Worm (Caenorhabditis elegans) whole organism, young adult: ENCODE results near the gene rnh-1.2.

ENCODE experiments used
- B0261.1 ChIP-seq: sonication (generic microtip); optimal IDR thresholded peaks from 2 replicates; lab custom pipeline; 2016; ENCODE audit warnings: mild to moderate bottlenecking, missing genetic modification characterization, moderate library complexity, missing compliant biosample characterization
- C06A6.2 ChIP-seq: fragments of 200-800 bp; sonication (Bioruptor generic); conservative IDR thresholded peaks from 2 replicates; pipeline ENCODE4 v1.3.6; 2022; ENCODE audit warnings: missing genetic modification characterization, missing compliant biosample characterization
- C17E4.6 ChIP-seq: fragments of 200-800 bp; sonication (Bioruptor generic); IDR thresholded peaks from 2 replicates; pipeline ENCODE4 v1.3.6; 2022; ENCODE audit warnings: missing genetic modification reagents, missing genetic modification characterization, missing compliant biosample characterization
- F10E7.11 ChIP-seq: sonication (generic microtip); optimal IDR thresholded peaks from 2 replicates; lab custom pipeline; 2017; ENCODE audit warnings: mild to moderate bottlenecking, missing genetic modification characterization, moderate library complexity, missing compliant biosample characterization
- F49E8.2 ChIP-seq: sonication (generic microtip); optimal IDR thresholded peaks from 3 replicates; lab custom pipeline; 2017; ENCODE audit warnings: missing genetic modification characterization, mild to moderate bottlenecking, missing compliant biosample characterization, antibody characterized with exemption, moderate library complexity; ENCODE audit not compliant: insufficient read depth
- F57A8.1 ChIP-seq: fragments of 200-800 bp; sonication (Bioruptor generic); optimal IDR thresholded peaks from 2 replicates; lab custom pipeline; 2018; ENCODE audit warnings: mild to moderate bottlenecking, missing genetic modification characterization, moderate library complexity, missing compliant biosample characterization
- F57C9.4 ChIP-seq: sonication (generic microtip); optimal IDR thresholded peaks from 2 replicates; lab custom pipeline; 2017; ENCODE audit warnings: mild to moderate bottlenecking, missing genetic modification characterization, missing compliant biosample characterization
- K12H6.12 ChIP-seq: fragments of 200-800 bp; sonication (Bioruptor generic); optimal IDR thresholded peaks from 2 replicates; lab custom pipeline; 2018; ENCODE audit warnings: mild to moderate bottlenecking, missing genetic modification characterization, missing compliant biosample characterization
- atf-7 ChIP-seq: sonication (generic microtip); optimal IDR thresholded peaks from 2 replicates; lab custom pipeline; 2017; ENCODE audit warnings: mild to moderate bottlenecking, missing genetic modification characterization, missing compliant biosample characterization
- attf-5 ChIP-seq: fragments of 200-800 bp; sonication (Bioruptor generic); optimal IDR thresholded peaks from 2 replicates; lab custom pipeline; 2018; ENCODE audit warnings: mild to moderate bottlenecking, missing genetic modification characterization, missing compliant biosample characterization
- ceh-40 ChIP-seq: fragments of 200-800 bp; sonication (Bioruptor generic); IDR thresholded peaks from 2 replicates; pipeline ENCODE4 v1.3.6; 2022; ENCODE audit warnings: missing genetic modification characterization, missing compliant biosample characterization
- ceh-79 ChIP-seq: sonication (generic microtip); optimal IDR thresholded peaks from 2 replicates; lab custom pipeline; 2017; ENCODE audit warnings: mild to moderate bottlenecking, missing genetic modification characterization, missing compliant biosample characterization
- gei-17 ChIP-seq: fragments of 200-800 bp; sonication (Bioruptor generic); optimal IDR thresholded peaks from 2 replicates; lab custom pipeline; 2018; ENCODE audit warnings: mild to moderate bottlenecking, missing genetic modification characterization, missing compliant biosample characterization
- hlh-12 ChIP-seq: sonication (generic microtip); optimal IDR thresholded peaks from 2 replicates; lab custom pipeline; 2016; ENCODE audit warnings: missing genetic modification characterization, missing compliant biosample characterization
- hlh-26 ChIP-seq: fragments of 200-800 bp; sonication (Bioruptor generic); conservative IDR thresholded peaks from 2 replicates; pipeline ENCODE4 v1.3.6; 2022; ENCODE audit warnings: missing genetic modification reagents, missing genetic modification characterization, missing compliant biosample characterization
- hmg-1.2 ChIP-seq: fragments of 200-800 bp; sonication (Bioruptor generic); IDR thresholded peaks from 2 replicates; pipeline ENCODE4 v1.3.6; 2022; ENCODE audit warnings: missing genetic modification reagents, missing genetic modification characterization, missing compliant biosample characterization
- hrde-1 ChIP-seq: sonication (generic microtip); optimal IDR thresholded peaks from 2 replicates; lab custom pipeline; 2016; ENCODE audit warnings: missing genetic modification characterization, mild to moderate bottlenecking, missing compliant biosample characterization, moderate library complexity, missing genotype, missing genetic modification reagents, borderline replicate concordance
- hsf-1 ChIP-seq: fragments of 200-800 bp; sonication (Bioruptor generic); IDR thresholded peaks from 2 replicates; pipeline ENCODE4 v1.3.6; 2022; ENCODE audit warnings: missing genetic modification reagents, missing genetic modification characterization, missing compliant biosample characterization
- lag-1 ChIP-seq: fragments of 200-800 bp; sonication (Bioruptor generic); IDR thresholded peaks from 2 replicates; pipeline ENCODE4 v1.3.6; 2022; ENCODE audit warnings: missing genetic modification reagents, missing genetic modification characterization, missing compliant biosample characterization
- lin-40 ChIP-seq: sonication (generic microtip); optimal IDR thresholded peaks from 2 replicates; lab custom pipeline; 2016; ENCODE audit warnings: missing genetic modification characterization, mild to moderate bottlenecking, missing compliant biosample characterization, missing genotype, missing genetic modification reagents
- lin-54 ChIP-seq: fragments of 200-800 bp; sonication (Bioruptor generic); optimal IDR thresholded peaks from 2 replicates; lab custom pipeline; 2018; ENCODE audit warnings: mild to moderate bottlenecking, missing genetic modification characterization, missing compliant biosample characterization
- madf-10 ChIP-seq: sonication (generic microtip); optimal IDR thresholded peaks from 2 replicates; lab custom pipeline; 2016; ENCODE audit warnings: mild to moderate bottlenecking, missing genetic modification characterization, missing compliant biosample characterization
- nfya-1 ChIP-seq: sonication (generic microtip); optimal IDR thresholded peaks from 2 replicates; lab custom pipeline; 2017; ENCODE audit warnings: antibody characterized with exemption, missing compliant biosample characterization, missing genetic modification characterization, borderline replicate concordance; ENCODE audit not compliant: insufficient read depth
- nhr-179 ChIP-seq: sonication (generic microtip); optimal IDR thresholded peaks from 2 replicates; lab custom pipeline; 2016; ENCODE audit warnings: mild to moderate bottlenecking, missing genetic modification characterization, missing compliant biosample characterization
- nhr-90 ChIP-seq: sonication (generic microtip); optimal IDR thresholded peaks from 2 replicates; lab custom pipeline; 2016; ENCODE audit warnings: missing genotype, mild to moderate bottlenecking, missing genetic modification characterization, missing compliant biosample characterization
- rec-8 ChIP-seq, 2 experiments: sonication (generic microtip); optimal IDR thresholded peaks; 2 replicates each; lab custom pipeline; 2016; ENCODE audit warnings: mild to moderate bottlenecking in 2 of 2, missing genetic modification characterization in 2 of 2, missing genetic modification reagents in 2 of 2, missing genotype in 2 of 2, missing biosample characterization in 1 of 2, missing compliant biosample characterization in 1 of 2, moderate library complexity in 1 of 2
- repo-1 ChIP-seq: sonication (generic microtip); optimal IDR thresholded peaks from 2 replicates; lab custom pipeline; 2017; ENCODE audit warnings: mild to moderate bottlenecking, missing genetic modification characterization, missing compliant biosample characterization
- snpc-1.3 ChIP-seq: sonication (generic microtip); optimal IDR thresholded peaks from 2 replicates; lab custom pipeline; 2017; ENCODE audit warnings: missing genetic modification characterization, mild to moderate bottlenecking, missing compliant biosample characterization, antibody characterized with exemption, moderate library complexity, missing genotype, missing genetic modification reagents; ENCODE audit not compliant: insufficient read depth
- snpc-3.4 ChIP-seq: sonication (generic microtip); optimal IDR thresholded peaks from 2 replicates; lab custom pipeline; 2017; ENCODE audit warnings: missing genetic modification characterization, mild to moderate bottlenecking, missing compliant biosample characterization, antibody characterized with exemption, moderate library complexity, missing genotype, missing genetic modification reagents
- somi-1 ChIP-seq: fragments of 200-800 bp; sonication (Bioruptor generic); optimal IDR thresholded peaks from 2 replicates; lab custom pipeline; 2018; ENCODE audit warnings: mild to moderate bottlenecking, missing genetic modification characterization, missing compliant biosample characterization
- zfh-2 ChIP-seq: fragments of 200-800 bp; sonication (Bioruptor generic); conservative IDR thresholded peaks from 2 replicates; pipeline ENCODE4 v1.3.6; 2022; ENCODE audit warnings: missing genetic modification reagents, missing genetic modification characterization, missing compliant biosample characterization
- zim-3 ChIP-seq: sonication (generic microtip); optimal IDR thresholded peaks from 2 replicates; lab custom pipeline; 2017; ENCODE audit warnings: mild to moderate bottlenecking, missing genetic modification characterization, moderate library complexity, missing compliant biosample characterization
- ztf-25 ChIP-seq: fragments of 200-800 bp; sonication (Bioruptor generic); IDR thresholded peaks from 2 replicates; pipeline ENCODE4 v1.3.6; 2022; ENCODE audit warnings: missing genetic modification reagents, missing genetic modification characterization, missing compliant biosample characterization
- ztf-26 ChIP-seq: sonication (generic microtip); optimal IDR thresholded peaks from 2 replicates; lab custom pipeline; 2017; ENCODE audit warnings: missing genetic modification characterization, missing compliant biosample characterization

rnh-1.2 gene

ce11 chrII:9886216-9886615 is 44.4 kb upstream of the rnh-1.2 start, which contains the start of gene algn-8 (continued):
- TF ChIP-seq ceh-79 (tag; lab: Kevin White, UChicago) (no peak), F49E8.2 (no peak), hmg-1.2 (GFP tag; lab: Robert Waterston, UW) (peak; percentile 19; the same call in 1 of the 2 replicates), ztf-26 (tag; lab: Kevin White, UChicago) (no peak), zim-3 (peak; percentile 36), C06A6.2 (GFP tag; lab: Robert Waterston, UW) (no peak), attf-5 (GFP tag; lab: Kevin White, UChicago) (no peak), repo-1 (tag; lab: Kevin White, UChicago) (peak; percentile 67), K12H6.12 (no peak), hlh-26 (GFP tag; lab: Robert Waterston, UW) (no peak), zfh-2 (GFP tag; lab: Robert Waterston, UW) (no peak), ztf-25 (no peak), lin-54 (GFP tag; lab: Kevin White, UChicago) (no peak), madf-10 (tag; lab: Kevin White, UChicago) (peak; percentile 9), F10E7.11 (no peak), ceh-40 (GFP tag; lab: Robert Waterston, UW) (no peak), atf-7 (tag; lab: Kevin White, UChicago) (peak; percentile 45), gei-17 (no peak), nfya-1 (tag; lab: Kevin White, UChicago) (no peak), hrde-1 (peak; percentile 50), C17E4.6 (GFP tag; lab: Robert Waterston, UW) (no peak)

- TF ChIP-seq lag-1 (no peak), hsf-1 (GFP tag; lab: Robert Waterston, UW) (no peak), zim-3 (no peak), snpc-1.3 (tag; lab: Kevin White, UChicago) (no peak), B0261.1 (tag; lab: Kevin White, UChicago) (no peak), ceh-40 (GFP tag; lab: Robert Waterston, UW) (no peak), nhr-90 (tag; lab: Kevin White, UChicago) (no peak), lin-40 (tag; lab: Kevin White, UChicago) (no peak)
These were observed 39.0 kb upstream of the rnh-1.2 start, which contains the start of gene C08H9.15 for ce11 chrII:9880826-9881225. Gene C08H9.15, plus strand, starts transcription at chrII:9881193.

- no peak for TF ChIP-seq nhr-179 (tag; lab: Kevin White, UChicago)
- no peak for TF ChIP-seq F10E7.11
These were observed 38.0 kb upstream of the rnh-1.2 start for ce11 chrII:9879815-9880214.

ce11 chrII:9874508-9875229 is 32.8 kb upstream of the rnh-1.2 start, which contains the start of the genes chil-2 and ctsa-3.2:
Gene chil-2, minus strand, starts transcription at chrII:9874608.
Gene ctsa-3.2, plus strand, starts transcription at chrII:9875179.
- TF ChIP-seq rec-8 (tag; optimal IDR thresholded peaks at IDR 0.05; lab: Kevin White, UChicago): no peak
- TF ChIP-seq hsf-1 (GFP tag; lab: Robert Waterston, UW): no peak
- TF ChIP-seq F57C9.4 (tag; lab: Kevin White, UChicago): no peak
- no peak for TF ChIP-seq snpc-3.4 (tag; lab: Kevin White, UChicago)
- no peak for TF ChIP-seq hlh-12 (tag; lab: Kevin White, UChicago)
- TF ChIP-seq F49E8.2: no peak
- TF ChIP-seq F57A8.1 (GFP tag; lab: Kevin White, UChicago): no peak
- TF ChIP-seq somi-1 (GFP tag; lab: Kevin White, UChicago): no peak
